Worm (Caenorhabditis elegans): ENCODE measurements around the gene rga-8.

Gene rga-8

ce11 chrX:5319214-5319838, 39.8 kb upstream of the rga-8 start (continued):
- no peak for TF ChIP-seq egl-27 (tag; optimal IDR thresholded peaks at IDR 0.05)
- TF ChIP-seq jun-1 (tag; optimal IDR thresholded peaks at IDR 0.05): no peak
- TF ChIP-seq Y105C5A.15 (GFP tag; IDR thresholded peaks at IDR 0.05): no peak; the same call in 1 of the 2 replicates
- TF ChIP-seq zip-11 (GFP tag; IDR thresholded peaks at IDR 0.05): no peak
- no peak for TF ChIP-seq nhr-76 (tag; optimal IDR thresholded peaks at IDR 0.05)
- 0 out of 2 replicates have a peak, but pooled peaks have one; percentile 13 for TF ChIP-seq Y75B8A.6 (GFP tag; IDR thresholded peaks at IDR 0.05)
- TF ChIP-seq rbr-2 (tag; optimal IDR thresholded peaks at IDR 0.05): peak; percentile 61
- TF ChIP-seq R02D3.7 (tag; optimal IDR thresholded peaks at IDR 0.05): no peak
- TF ChIP-seq nhr-11 (tag; optimal IDR thresholded peaks at IDR 0.05): no peak
- TF ChIP-seq zag-1 (tag; optimal IDR thresholded peaks at IDR 0.05): no peak
- TF ChIP-seq cey-2 (tag; optimal IDR thresholded peaks at IDR 0.05; ENCODE audit: borderline replicate concordance, insufficient read depth): no peak
- TF ChIP-seq ceh-44 (GFP tag; IDR thresholded peaks at IDR 0.05): no peak
- no peak for TF ChIP-seq ztf-11 (tag; optimal IDR thresholded peaks at IDR 0.05)
- peak; percentile 20 for TF ChIP-seq dpl-1 (GFP tag; optimal IDR thresholded peaks at IDR 0.05)
- TF ChIP-seq spr-1 (tag; optimal IDR thresholded peaks at IDR 0.05): peak; percentile 11
- TF ChIP-seq set-16 (GFP tag; IDR thresholded peaks at IDR 0.05): no peak
- TF ChIP-seq unc-130 (GFP tag; optimal IDR thresholded peaks at IDR 0.05): no peak
- 0 out of 2 replicates have a peak, but pooled peaks have one; percentile 31 for TF ChIP-seq tra-1 (GFP tag; IDR thresholded peaks at IDR 0.05)
- TF ChIP-seq ZK546.5 (tag; optimal IDR thresholded peaks at IDR 0.05): no peak
- TF ChIP-seq F37D6.2 (tag; optimal IDR thresholded peaks at IDR 0.05): peak; percentile 51
- peak; percentile 58; the same call in 1 of the 2 replicates for TF ChIP-seq pha-4 (GFP tag; IDR thresholded peaks at IDR 0.05)
- TF ChIP-seq pha-4 (tag; optimal IDR thresholded peaks at IDR 0.05): no peak
- TF ChIP-seq lin-1 (GFP tag; IDR thresholded peaks at IDR 0.05): peak; percentile 67; the same call in 1 of the 2 replicates
- TF ChIP-seq unc-39 (tag; optimal IDR thresholded peaks at IDR 0.05): no peak
- TF ChIP-seq lin-13 (GFP tag; optimal IDR thresholded peaks at IDR 0.05): no peak
- peak; percentile 33; the same call in 1 of the 2 replicates for TF ChIP-seq mdt-29 (GFP tag; IDR thresholded peaks at IDR 0.05)
- TF ChIP-seq madf-5 (GFP tag; IDR thresholded peaks at IDR 0.05): 0 out of 4 replicates have a peak, but pooled peaks of 1 of the 2 experiments have one; percentile 53
- TF ChIP-seq madf-9 (GFP tag; conservative IDR thresholded peaks at IDR 0.05): peak; percentile 73
- TF ChIP-seq Y48G9A.11 (GFP tag; IDR thresholded peaks at IDR 0.05): no peak; the same call in 1 of the 2 replicates
- no peak for TF ChIP-seq nhr-237 (tag; optimal IDR thresholded peaks at IDR 0.05)
- no peak for TF ChIP-seq daf-8 (GFP tag; IDR thresholded peaks at IDR 0.05)

DNA sequence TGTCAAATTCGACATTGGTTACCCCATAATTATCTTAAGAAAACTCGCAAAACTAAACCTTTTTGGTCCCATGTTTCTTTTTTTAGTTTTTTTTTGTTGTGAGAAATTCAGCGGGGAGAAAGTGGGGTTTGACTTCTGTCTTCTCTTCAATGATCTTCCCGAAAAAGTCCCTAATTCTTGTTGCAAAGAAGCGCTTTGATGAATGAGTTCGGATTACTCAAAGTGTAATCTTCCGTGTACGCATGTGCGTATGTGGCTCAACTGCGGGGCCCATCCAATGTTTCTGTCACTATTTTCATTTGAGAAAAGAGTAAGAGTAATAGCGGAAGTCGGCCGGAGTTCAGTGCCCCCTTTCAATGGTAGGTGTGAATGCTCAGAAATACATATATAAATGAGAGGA, 31.6 kb upstream of the rga-8 start:
- TF ChIP-seq nhr-42 (GFP tag; IDR thresholded peaks at IDR 0.05) (no peak), jun-1 (tag; optimal IDR thresholded peaks at IDR 0.05) (no peak), ZK337.2 (GFP tag; IDR thresholded peaks at IDR 0.05) (no peak), dmd-8 (GFP tag; IDR thresholded peaks at IDR 0.05) (no peak), fos-1 (tag; optimal IDR thresholded peaks at IDR 0.05) (no peak), cey-2 (tag; optimal IDR thresholded peaks at IDR 0.05; ENCODE audit: borderline replicate concordance, insufficient read depth) (no peak), tra-1 (GFP tag; IDR thresholded peaks at IDR 0.05) (no peak), sdz-12 (GFP tag; optimal IDR thresholded peaks at IDR 0.05) (no peak), nhr-48 (tag; optimal IDR thresholded peaks at IDR 0.05) (no peak)

DNA sequence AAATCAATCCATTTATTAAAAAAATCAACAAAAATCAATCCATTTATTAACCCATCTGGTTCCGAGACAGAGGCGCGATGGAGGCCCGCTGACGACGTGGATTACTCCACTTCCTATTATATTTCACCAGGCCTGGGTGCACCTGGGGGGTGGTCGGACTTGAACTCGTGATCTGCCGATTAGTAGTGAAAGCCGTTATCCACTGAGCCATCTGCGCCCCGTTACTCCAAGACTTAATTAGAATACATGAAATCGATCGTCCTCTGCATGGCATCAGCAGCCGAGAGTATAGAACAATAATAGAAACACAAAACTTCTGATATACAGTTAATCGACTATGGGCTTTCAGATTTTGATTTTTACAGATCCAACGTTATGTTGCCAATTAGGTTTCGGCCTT, 30.0 kb upstream of the rga-8 start:
- TF ChIP-seq unc-62 (GFP tag; optimal IDR thresholded peaks at IDR 0.05 in 1 of 2) (no peak), unc-62 (tag; optimal IDR thresholded peaks at IDR 0.05) (no peak), hlh-30 (tag; optimal IDR thresholded peaks at IDR 0.05; ENCODE audit: insufficient read depth) (no peak), egl-43 (GFP tag; IDR thresholded peaks at IDR 0.05) (0 out of 2 replicates have a peak, but pooled peaks have one; percentile 17)

Data from whole organism, L4 larva.